Worm (Caenorhabditis elegans) whole organism, late embryonic: ENCODE results near the gene Y66H1A.8.

Experiments used
- C08G9.2 ChIP-seq: sonication (generic microtip); optimal IDR thresholded peaks from 2 replicates; lab custom pipeline; 2016; ENCODE audit warnings: mild to moderate bottlenecking, missing genetic modification characterization, moderate library complexity, missing compliant biosample characterization
- C38D4.7 ChIP-seq: fragments of 200-800 bp; sonication (Bioruptor generic); optimal IDR thresholded peaks from 2 replicates; lab custom pipeline; 2018; ENCODE audit warnings: mild to moderate bottlenecking, missing genetic modification characterization, moderate library complexity, missing compliant biosample characterization
- F13H6.1 ChIP-seq: sonication (generic microtip); optimal IDR thresholded peaks from 2 replicates; lab custom pipeline; 2016; ENCODE audit warnings: missing genetic modification characterization, missing compliant biosample characterization
- K09A11.1 ChIP-seq: sonication (generic microtip); optimal IDR thresholded peaks from 2 replicates; lab custom pipeline; 2017; ENCODE audit warnings: antibody characterized with exemption, mild to moderate bottlenecking, missing genetic modification characterization, missing compliant biosample characterization; ENCODE audit not compliant: insufficient read depth
- T23F11.4 ChIP-seq: fragments of 200-800 bp; sonication (Bioruptor generic); optimal IDR thresholded peaks from 2 replicates; lab custom pipeline; 2018; ENCODE audit warnings: mild to moderate bottlenecking, missing genetic modification characterization, missing compliant biosample characterization
- ceh-14 ChIP-seq: sonication (generic microtip); optimal IDR thresholded peaks from 2 replicates; lab custom pipeline; 2016; ENCODE audit warnings: missing genotype, missing genetic modification characterization, missing compliant biosample characterization
- ceh-19 ChIP-seq: fragments of 200-800 bp; sonication (Bioruptor generic); optimal IDR thresholded peaks from 2 replicates; lab custom pipeline; 2018; ENCODE audit warnings: mild to moderate bottlenecking, missing genetic modification characterization, missing compliant biosample characterization
- ceh-30 ChIP-seq: fragments of 150-350 bp; optimal IDR thresholded peaks from 2 replicates; lab custom pipeline; 2014; ENCODE audit warnings: missing biosample characterization, missing genetic modification characterization
- ceh-31 ChIP-seq: sonication (generic microtip); optimal IDR thresholded peaks from 2 replicates; lab custom pipeline; 2016; ENCODE audit warnings: missing genetic modification characterization, missing compliant biosample characterization
- ceh-34 ChIP-seq: sonication (generic microtip); optimal IDR thresholded peaks from 2 replicates; lab custom pipeline; 2016; ENCODE audit warnings: mild to moderate bottlenecking, missing genetic modification characterization, missing compliant biosample characterization
- ceh-45 ChIP-seq: fragments of 200-800 bp; sonication (Bioruptor generic); IDR thresholded peaks from 2 replicates; pipeline ENCODE4 v1.3.6; 2022; ENCODE audit warnings: missing genetic modification reagents, missing genetic modification characterization, missing compliant biosample characterization
- ceh-48 ChIP-seq: sonication (generic microtip); optimal IDR thresholded peaks from 2 replicates; lab custom pipeline; 2016; ENCODE audit warnings: missing genetic modification characterization, inconsistent platforms, missing compliant biosample characterization
- ceh-9 ChIP-seq: sonication (generic microtip); optimal IDR thresholded peaks from 2 replicates; lab custom pipeline; 2016; ENCODE audit warnings: mild to moderate bottlenecking, missing genetic modification characterization, inconsistent platforms, missing compliant biosample characterization
- che-1 ChIP-seq: sonication (generic microtip); optimal IDR thresholded peaks from 2 replicates; lab custom pipeline; 2016; ENCODE audit warnings: mild to moderate bottlenecking, missing genetic modification characterization, missing compliant biosample characterization
- dmd-4 ChIP-seq: sonication (generic microtip); optimal IDR thresholded peaks from 2 replicates; lab custom pipeline; 2016; ENCODE audit warnings: borderline replicate concordance, missing genetic modification characterization, missing compliant biosample characterization
- dve-1 ChIP-seq: sonication (generic microtip); optimal IDR thresholded peaks from 2 replicates; lab custom pipeline; 2017; ENCODE audit warnings: antibody characterized with exemption, mild to moderate bottlenecking, missing genetic modification characterization, missing compliant biosample characterization
- ets-4 ChIP-seq: sonication (generic microtip); optimal IDR thresholded peaks from 2 replicates; lab custom pipeline; 2016; ENCODE audit warnings: missing genetic modification characterization, missing compliant biosample characterization
- eyg-1 ChIP-seq: sonication (generic microtip); optimal IDR thresholded peaks from 2 replicates; lab custom pipeline; 2016; ENCODE audit warnings: missing genotype, missing genetic modification characterization, missing compliant biosample characterization
- fax-1 ChIP-seq: sonication (generic microtip); optimal IDR thresholded peaks from 2 replicates; lab custom pipeline; 2016; ENCODE audit warnings: missing genotype, missing genetic modification characterization, missing compliant biosample characterization
- fkh-10 ChIP-seq: fragments of 150-350 bp; optimal IDR thresholded peaks from 2 replicates; lab custom pipeline; 2014; ENCODE audit warnings: missing biosample characterization, missing genetic modification reagents, missing genetic modification characterization
- fkh-6 ChIP-seq: sonication (generic microtip); optimal IDR thresholded peaks from 2 replicates; lab custom pipeline; 2016; ENCODE audit warnings: missing genetic modification characterization, missing compliant biosample characterization
- hlh-15 ChIP-seq: sonication (generic microtip); optimal IDR thresholded peaks from 2 replicates; lab custom pipeline; 2016; ENCODE audit warnings: missing genetic modification characterization, missing compliant biosample characterization
- hlh-6 ChIP-seq: sonication (generic microtip); optimal IDR thresholded peaks from 2 replicates; lab custom pipeline; 2016; ENCODE audit warnings: missing genotype, missing genetic modification characterization, missing compliant biosample characterization
- hlh-8 ChIP-seq: sonication (generic microtip); optimal IDR thresholded peaks from 2 replicates; lab custom pipeline; 2016; ENCODE audit warnings: missing genotype, missing genetic modification characterization, missing compliant biosample characterization
- lim-6 ChIP-seq: sonication (generic microtip); optimal IDR thresholded peaks from 2 replicates; lab custom pipeline; 2016; ENCODE audit warnings: missing genetic modification characterization, missing compliant biosample characterization
- madf-2 ChIP-seq: sonication (generic microtip); optimal IDR thresholded peaks from 2 replicates; lab custom pipeline; 2017; ENCODE audit warnings: missing genetic modification characterization, missing compliant biosample characterization
- mec-3 ChIP-seq: sonication (generic microtip); optimal IDR thresholded peaks from 2 replicates; lab custom pipeline; 2016; ENCODE audit warnings: borderline replicate concordance, missing genetic modification characterization, missing compliant biosample characterization
- nfya-1 ChIP-seq: sonication (generic microtip); optimal IDR thresholded peaks from 2 replicates; lab custom pipeline; 2017; ENCODE audit warnings: missing genetic modification characterization, mild to moderate bottlenecking, missing compliant biosample characterization, antibody characterized with exemption, moderate library complexity
- nhr-232 ChIP-seq: sonication (generic microtip); optimal IDR thresholded peaks from 2 replicates; lab custom pipeline; 2016; ENCODE audit warnings: missing genetic modification characterization, missing compliant biosample characterization
- odd-2 ChIP-seq: sonication (generic microtip); optimal IDR thresholded peaks from 2 replicates; lab custom pipeline; 2017; ENCODE audit warnings: antibody characterized with exemption, mild to moderate bottlenecking, missing genetic modification characterization, missing compliant biosample characterization
- pax-1 ChIP-seq: fragments of 150-350 bp; optimal IDR thresholded peaks from 2 replicates; lab custom pipeline; 2014; ENCODE audit warnings: missing biosample characterization, missing genetic modification characterization
- pha-2 ChIP-seq: sonication (generic microtip); optimal IDR thresholded peaks from 2 replicates; lab custom pipeline; 2017; ENCODE audit warnings: mild to moderate bottlenecking, missing genetic modification characterization, missing compliant biosample characterization
- pha-4 ChIP-seq: fragments of 150-350 bp; optimal IDR thresholded peaks from 2 replicates; lab custom pipeline; 2018; ENCODE audit warnings: missing biosample characterization, missing genetic modification reagents, missing genetic modification characterization
- pqm-1 ChIP-seq: sonication (generic microtip); optimal IDR thresholded peaks from 2 replicates; lab custom pipeline; 2016; ENCODE audit warnings: missing genetic modification characterization, missing compliant biosample characterization
- ref-2 ChIP-seq: sonication (generic microtip); optimal IDR thresholded peaks from 2 replicates; lab custom pipeline; 2016; ENCODE audit warnings: missing genetic modification characterization, missing compliant biosample characterization
- rnt-1 ChIP-seq: sonication (generic microtip); optimal IDR thresholded peaks from 2 replicates; lab custom pipeline; 2016; ENCODE audit warnings: missing genetic modification characterization, missing compliant biosample characterization
- sdc-2 ChIP-seq: sonication (generic microtip); optimal IDR thresholded peaks from 2 replicates; lab custom pipeline; 2016; ENCODE audit warnings: missing genotype, missing genetic modification characterization, missing compliant biosample characterization
- sox-4 ChIP-seq: sonication (generic microtip); optimal IDR thresholded peaks from 2 replicates; lab custom pipeline; 2017; ENCODE audit warnings: mild to moderate bottlenecking, missing genetic modification characterization, inconsistent platforms, missing compliant biosample characterization
- ttx-3 ChIP-seq: sonication (generic microtip); optimal IDR thresholded peaks from 2 replicates; lab custom pipeline; 2016; ENCODE audit warnings: missing genetic modification reagents, missing genetic modification characterization, missing compliant biosample characterization
- unc-3 ChIP-seq, 2 experiments: fragments of 200-800 bp in 1 of 2; sonication (Bioruptor generic) in 1 of 2; sonication (generic microtip) in 1 of 2; conservative IDR thresholded peaks in 1 of 2; optimal IDR thresholded peaks in 1 of 2; 2 replicates each; pipeline versions ENCODE4 v1.3.6 to Lab custom; 2016 to 2022; ENCODE audit warnings: missing compliant biosample characterization in 2 of 2, missing genetic modification characterization in 2 of 2, missing genetic modification reagents in 1 of 2
- unc-55 ChIP-seq: sonication (generic microtip); optimal IDR thresholded peaks from 2 replicates; lab custom pipeline; 2017; ENCODE audit warnings: missing biosample characterization, missing genetic modification reagents, missing genetic modification characterization
- zip-5 ChIP-seq: sonication (generic microtip); optimal IDR thresholded peaks from 2 replicates; lab custom pipeline; 2016; ENCODE audit warnings: missing genetic modification characterization, missing compliant biosample characterization
- ztf-16 ChIP-seq: sonication (generic microtip); optimal IDR thresholded peaks from 2 replicates; lab custom pipeline; 2017; ENCODE audit warnings: missing genetic modification characterization, missing compliant biosample characterization

Gene Y66H1A.8

ce11 chrIV:422112-422511 lies 32.6 kb downstream of the Y66H1A.8 start:
- TF ChIP-seq ref-2 (tag; lab: Kevin White, UChicago): no peak
- no peak for TF ChIP-seq dve-1 (tag; lab: Kevin White, UChicago)
- no peak for TF ChIP-seq odd-2 (tag; lab: Kevin White, UChicago)
- TF ChIP-seq lim-6 (tag; lab: Kevin White, UChicago): no peak
- no peak for TF ChIP-seq fax-1 (tag; lab: Kevin White, UChicago)
- no peak for TF ChIP-seq K09A11.1 (tag; lab: Kevin White, UChicago)
- TF ChIP-seq ets-4 (tag; lab: Kevin White, UChicago): no peak
- no peak for TF ChIP-seq fkh-6 (tag; lab: Kevin White, UChicago)
- no peak for TF ChIP-seq hlh-8 (tag; lab: Kevin White, UChicago)
- no peak for TF ChIP-seq C38D4.7 (GFP tag; lab: Kevin White, UChicago)
- TF ChIP-seq T23F11.4 (GFP tag; lab: Kevin White, UChicago): no peak
- no peak for TF ChIP-seq mec-3 (tag; lab: Kevin White, UChicago)
- TF ChIP-seq eyg-1 (tag; lab: Kevin White, UChicago): no peak
- no peak for TF ChIP-seq fkh-10
- TF ChIP-seq ztf-16 (tag; lab: Kevin White, UChicago): no peak
- TF ChIP-seq ceh-45 (GFP tag; lab: Robert Waterston, UW): no peak
- TF ChIP-seq ceh-48 (tag; lab: Kevin White, UChicago): no peak
- TF ChIP-seq, all 69 proteins: peak for 0

ce11 chrIV:420686-421085 lies 34.0 kb downstream of the Y66H1A.8 start:
- TF ChIP-seq ceh-34 (tag; lab: Kevin White, UChicago) (no peak), eyg-1 (tag; lab: Kevin White, UChicago) (no peak), T23F11.4 (GFP tag; lab: Kevin White, UChicago) (no peak), ref-2 (tag; lab: Kevin White, UChicago) (no peak), nhr-232 (tag; lab: Kevin White, UChicago) (no peak), fkh-6 (tag; lab: Kevin White, UChicago) (no peak)
- TF ChIP-seq, all 69 proteins: peak for 0

ce11 chrIV:419674-420073 lies 35.0 kb downstream of the Y66H1A.8 start, which contains the start of gene eri-1:
eri-1 (minus strand) TSS chrIV:419958.
- TF ChIP-seq ceh-48 (tag; lab: Kevin White, UChicago): no peak
- TF ChIP-seq unc-3 (GFP tag; conservative IDR thresholded peaks at IDR 0.05; lab: Robert Waterston, UW): no peak
- TF ChIP-seq unc-3 (tag; optimal IDR thresholded peaks at IDR 0.05; lab: Kevin White, UChicago): no peak
- no peak for TF ChIP-seq pax-1 (tag; lab: Kevin White, UChicago)
- no peak for TF ChIP-seq eyg-1 (tag; lab: Kevin White, UChicago)
- no peak for TF ChIP-seq sox-4 (tag; lab: Kevin White, UChicago)
- TF ChIP-seq zip-5: no peak
- TF ChIP-seq dmd-4 (tag; lab: Kevin White, UChicago): no peak
- TF ChIP-seq ceh-30 (tag; lab: Kevin White, UChicago): no peak
- no peak for TF ChIP-seq rnt-1 (tag; lab: Kevin White, UChicago)
- TF ChIP-seq K09A11.1 (tag; lab: Kevin White, UChicago): no peak
- TF ChIP-seq lim-6 (tag; lab: Kevin White, UChicago): no peak
- TF ChIP-seq odd-2 (tag; lab: Kevin White, UChicago): no peak
- no peak for TF ChIP-seq pha-2
- no peak for TF ChIP-seq pqm-1 (tag; lab: Kevin White, UChicago)
- no peak for TF ChIP-seq nfya-1 (tag; lab: Kevin White, UChicago)
- TF ChIP-seq pha-4 (tag; lab: Kevin White, UChicago): no peak

DNA sequence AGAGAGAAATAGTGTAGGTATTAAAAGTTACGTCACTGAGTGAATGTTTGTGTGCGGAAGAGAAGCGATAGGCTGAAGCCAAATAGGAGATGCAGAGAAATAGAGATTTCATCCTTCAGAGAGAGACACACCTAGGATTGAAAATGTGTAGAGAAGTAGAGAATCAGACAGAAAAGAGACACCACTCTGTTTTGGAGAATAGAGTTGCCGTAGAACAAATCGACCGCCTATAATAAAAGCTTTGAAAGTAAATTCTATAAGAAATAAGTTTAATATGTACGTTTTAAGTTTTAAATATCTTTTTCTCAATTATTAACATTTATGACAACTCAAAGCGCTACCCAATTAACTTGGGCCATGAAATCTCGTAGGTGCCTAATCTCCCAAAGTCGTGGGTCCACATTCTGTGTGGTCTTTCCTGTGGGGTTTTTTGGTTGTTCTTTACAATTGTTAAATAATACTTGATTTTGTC lies 44.3 kb downstream of the Y66H1A.8 start, which contains the start of gene T07A9.12:
T07A9.12 (plus strand) TSS at position 448 of the 472 bp plus-strand sequence.
- TF ChIP-seq pha-2: peak; percentile 58
- no peak for TF ChIP-seq odd-2 (tag; lab: Kevin White, UChicago)
- TF ChIP-seq ceh-19 (GFP tag; lab: Kevin White, UChicago): peak; percentile 26
- TF ChIP-seq rnt-1 (tag; lab: Kevin White, UChicago): peak; percentile 80
- TF ChIP-seq nfya-1 (tag; lab: Kevin White, UChicago): peak; percentile 70
- TF ChIP-seq hlh-15 (tag; lab: Kevin White, UChicago): peak; percentile 62
- peak; percentile 57 for TF ChIP-seq madf-2
- TF ChIP-seq F13H6.1 (tag; lab: Kevin White, UChicago): peak; percentile 87
- no peak for TF ChIP-seq sdc-2
- TF ChIP-seq fkh-10: no peak
- peak; percentile 65 for TF ChIP-seq ceh-14 (tag; lab: Kevin White, UChicago)
- no peak for TF ChIP-seq pha-4 (tag; lab: Kevin White, UChicago)
- TF ChIP-seq ceh-31: peak; percentile 99
- peak; percentile 26 for TF ChIP-seq ttx-3 (tag; lab: Kevin White, UChicago)
- TF ChIP-seq hlh-6 (tag; lab: Kevin White, UChicago): peak; percentile 3
- TF ChIP-seq dmd-4 (tag; lab: Kevin White, UChicago): peak; percentile 34
- TF ChIP-seq C08G9.2 (tag; lab: Kevin White, UChicago): peak; percentile 89
- TF ChIP-seq che-1 (tag; lab: Kevin White, UChicago): no peak
- peak; percentile 19 for TF ChIP-seq unc-55 (GFP tag; lab: Kevin White, UChicago)
- TF ChIP-seq ceh-9: no peak
- TF ChIP-seq zip-5: peak; percentile 93
